Fruit fly (Drosophila melanogaster) whole organism, wandering third instar larva: ENCODE data around the gene Men.

Experiments
- Abd-B ChIP-seq: fragments of >200 bp; optimal IDR thresholded peaks from 2 replicates; lab custom pipeline; 2017; ENCODE audit warnings: missing biosample characterization, missing genetic modification characterization
- CG32264 ChIP-seq: fragments of 200-800 bp; sonication (Bioruptor generic); optimal IDR thresholded peaks from 2 replicates; lab custom pipeline; 2016; ENCODE audit warnings: missing biosample characterization, missing genetic modification characterization
- CG9705 ChIP-seq: fragments of 200-800 bp; sonication (Bioruptor generic); optimal IDR thresholded peaks from 2 replicates; lab custom pipeline; 2018; ENCODE audit warnings: missing biosample characterization, mild to moderate bottlenecking, missing genetic modification characterization
- CrebA ChIP-seq: fragments of 200-800 bp; sonication (Bioruptor generic); optimal IDR thresholded peaks from 2 replicates; lab custom pipeline; 2016; ENCODE audit warnings: missing biosample characterization, mild to moderate bottlenecking, missing genetic modification characterization, borderline replicate concordance
- Dfd ChIP-seq: fragments of >200 bp; optimal IDR thresholded peaks from 2 replicates; lab custom pipeline; 2017; ENCODE audit warnings: missing biosample characterization, missing genetic modification characterization
- Dif ChIP-seq: fragments of 200-275, 200-300 bp; sonication (Bioruptor generic); optimal IDR thresholded peaks from 2 replicates; lab custom pipeline; 2018; ENCODE audit warnings: missing biosample characterization, missing genetic modification characterization; ENCODE audit not compliant: partially characterized antibody
- GATAd ChIP-seq: sonication (Bioruptor generic); optimal IDR thresholded peaks from 2 replicates; lab custom pipeline; 2016; ENCODE audit warnings: missing biosample characterization, missing genetic modification characterization
- HLH106 ChIP-seq: fragments of 200-800 bp; optimal IDR thresholded peaks from 3 replicates; lab custom pipeline; 2019; ENCODE audit warnings: missing biosample characterization, mild to moderate bottlenecking, missing genetic modification characterization, moderate library complexity
- Hnf4 ChIP-seq: fragments of 200-800 bp; sonication (Bioruptor generic); optimal IDR thresholded peaks from 2 replicates; lab custom pipeline; 2016; ENCODE audit warnings: missing biosample characterization, mild to moderate bottlenecking, missing genetic modification characterization
- Hr78 ChIP-seq: fragments of >200 bp; optimal IDR thresholded peaks from 2 replicates; lab custom pipeline; 2017; ENCODE audit warnings: missing biosample characterization, missing genetic modification characterization
- Hr83 ChIP-seq: fragments of 200-300 bp; sonication (Bioruptor generic); optimal IDR thresholded peaks from 2 replicates; lab custom pipeline; 2016; ENCODE audit warnings: missing biosample characterization, mild to moderate bottlenecking, missing genetic modification characterization, moderate library complexity; ENCODE audit not compliant: poor library complexity, severe bottlenecking
- Jra ChIP-seq: sonication (Bioruptor generic); optimal IDR thresholded peaks from 2 replicates; lab custom pipeline; 2016; ENCODE audit warnings: missing biosample characterization, missing genetic modification characterization
- Mio ChIP-seq: sonication (Bioruptor generic); optimal IDR thresholded peaks from 2 replicates; lab custom pipeline; 2016; ENCODE audit warnings: missing biosample characterization, missing genetic modification characterization
- Myc ChIP-seq: fragments of >200 bp; optimal IDR thresholded peaks from 2 replicates; lab custom pipeline; 2017
- N ChIP-seq: fragments of >200 bp; optimal IDR thresholded peaks from 2 replicates; lab custom pipeline; 2018; ENCODE audit warnings: missing biosample characterization, missing external identifiers, missing genetic modification characterization
- OdsH ChIP-seq: fragments of 200-800 bp; sonication (Bioruptor generic); optimal IDR thresholded peaks from 2 replicates; lab custom pipeline; 2016; ENCODE audit warnings: missing biosample characterization, mild to moderate bottlenecking, missing genetic modification characterization
- Rel ChIP-seq, 2 experiments: fragments of 200-800 bp; sonication (Bioruptor generic) in 1 of 2; optimal IDR thresholded peaks; 2 replicates in 1 of 2; 3 replicates in 1 of 2; lab custom pipeline; 2016 to 2019; ENCODE audit warnings: mild to moderate bottlenecking in 2 of 2, missing biosample characterization in 2 of 2, missing genetic modification characterization in 2 of 2, moderate library complexity in 1 of 2
- Sp1 ChIP-seq: fragments of 200-800 bp; sonication (Bioruptor generic); optimal IDR thresholded peaks from 3 replicates; lab custom pipeline; 2019; ENCODE audit warnings: missing biosample characterization, mild to moderate bottlenecking, missing genetic modification characterization, moderate library complexity
- Vsx2 ChIP-seq: fragments of 200-300, 225-300 bp; sonication (Bioruptor generic); optimal IDR thresholded peaks from 2 replicates; lab custom pipeline; 2018; ENCODE audit warnings: missing biosample characterization, missing genetic modification characterization; ENCODE audit not compliant: partially characterized antibody
- br ChIP-seq: fragments of 200-800 bp; sonication (Bioruptor generic); optimal IDR thresholded peaks from 2 replicates; lab custom pipeline; 2016; ENCODE audit warnings: missing biosample characterization, missing genetic modification characterization
- brk ChIP-seq: fragments of 200-800 bp; sonication (Bioruptor generic); optimal IDR thresholded peaks from 2 replicates; lab custom pipeline; 2016; ENCODE audit warnings: missing biosample characterization, mild to moderate bottlenecking, missing genetic modification characterization
- dl ChIP-seq, 2 experiments: fragments of 175-275, 200-275 bp in 1 of 2; fragments of 200-275 bp in 1 of 2; sonication (Bioruptor generic); optimal IDR thresholded peaks; lab custom pipeline; 2018; ENCODE audit warnings: mild to moderate bottlenecking in 2 of 2, missing biosample characterization in 2 of 2, missing genetic modification characterization in 2 of 2, moderate library complexity in 2 of 2; ENCODE audit not compliant: partially characterized antibody in 2 of 2, insufficient read depth in 1 of 2
- dmrt93B ChIP-seq: fragments of 200-800 bp; sonication (Bioruptor generic); optimal IDR thresholded peaks from 2 replicates; lab custom pipeline; 2018; ENCODE audit warnings: missing biosample characterization, mild to moderate bottlenecking, missing genetic modification characterization
- dsf ChIP-seq: sonication (Bioruptor generic); optimal IDR thresholded peaks from 2 replicates; lab custom pipeline; 2016; ENCODE audit warnings: missing biosample characterization, missing genetic modification characterization, borderline replicate concordance
- ey ChIP-seq: fragments of 200-800 bp; sonication (Bioruptor generic); optimal IDR thresholded peaks from 2 replicates; lab custom pipeline; 2016; ENCODE audit warnings: missing biosample characterization, missing genetic modification characterization
- foxo ChIP-seq, 2 experiments: fragments of 200-800 bp; sonication (Bioruptor generic); optimal IDR thresholded peaks; 2 replicates in 1 of 2; 3 replicates in 1 of 2; lab custom pipeline; 2016 to 2017; ENCODE audit warnings: missing biosample characterization in 2 of 2, missing genetic modification characterization in 2 of 2
- fru ChIP-seq: fragments of 200-800 bp; sonication (Bioruptor generic); optimal IDR thresholded peaks from 3 replicates; lab custom pipeline; 2016; ENCODE audit warnings: missing biosample characterization, mild to moderate bottlenecking, missing genetic modification characterization
- h ChIP-seq: fragments of 200-800 bp; sonication (Bioruptor generic); optimal IDR thresholded peaks from 3 replicates; lab custom pipeline; 2016; ENCODE audit warnings: missing biosample characterization, mild to moderate bottlenecking, missing genetic modification characterization
- jim ChIP-seq: fragments of 175-275, 200-325 bp; sonication (Bioruptor generic); optimal IDR thresholded peaks from 2 replicates; lab custom pipeline; 2016; ENCODE audit warnings: missing biosample characterization, mild to moderate bottlenecking, missing genetic modification characterization
- lola ChIP-seq: fragments of >200 bp; optimal IDR thresholded peaks from 2 replicates; lab custom pipeline; 2017; ENCODE audit warnings: missing biosample characterization, missing genetic modification characterization
- pan ChIP-seq: fragments of >200 bp; optimal IDR thresholded peaks from 2 replicates; lab custom pipeline; 2017
- psq ChIP-seq: fragments of 200-800 bp; sonication (Bioruptor generic); optimal IDR thresholded peaks from 3 replicates; lab custom pipeline; 2017; ENCODE audit warnings: missing biosample characterization, mild to moderate bottlenecking, missing genetic modification characterization, moderate library complexity
- rgr ChIP-seq: fragments of 200-800 bp; sonication (Bioruptor generic); optimal IDR thresholded peaks from 3 replicates; lab custom pipeline; 2016; ENCODE audit warnings: missing biosample characterization, mild to moderate bottlenecking, missing genetic modification characterization
- sage ChIP-seq: fragments of 200-800 bp; sonication (Bioruptor generic); optimal IDR thresholded peaks from 2 replicates; lab custom pipeline; 2016; ENCODE audit warnings: missing biosample characterization, mild to moderate bottlenecking, missing genetic modification characterization
- sv ChIP-seq: fragments of 200-800 bp; sonication (Bioruptor generic); optimal IDR thresholded peaks from 3 replicates; lab custom pipeline; 2016; ENCODE audit warnings: missing biosample characterization, missing genetic modification characterization
- tai ChIP-seq: sonication (Bioruptor generic); optimal IDR thresholded peaks from 2 replicates; lab custom pipeline; 2016; ENCODE audit warnings: missing biosample characterization, missing genetic modification characterization
- usp ChIP-seq: fragments of >200 bp; optimal IDR thresholded peaks from 2 replicates; lab custom pipeline; 2017; ENCODE audit warnings: missing biosample characterization, missing genetic modification characterization
- woc ChIP-seq: sonication (Bioruptor generic); optimal IDR thresholded peaks from 2 replicates; lab custom pipeline; 2016; ENCODE audit warnings: missing biosample characterization, mild to moderate bottlenecking, missing genetic modification characterization

Men gene

dm6 chr3R:12720344-12721200 lies 1.7 kb downstream of the Men start:
- peak; percentile 15 for TF ChIP-seq woc (GFP tag; lab: Kevin White, UChicago)
- no peak for TF ChIP-seq Abd-B
- TF ChIP-seq dl (GFP tag; optimal IDR thresholded peaks at IDR 0.05; lab: Kevin White, UChicago; ENCODE audit: insufficient read depth in 1 of 2, partially characterized antibody in 2 of 2) = no peak
- no peak for TF ChIP-seq Myc (lab: Kevin White, UChicago)
- TF ChIP-seq lola (GFP tag; lab: Kevin White, UChicago) = no peak
- TF ChIP-seq OdsH (GFP tag; lab: Kevin White, UChicago) = no peak
- peak; percentile 14 for TF ChIP-seq Hnf4
- no peak for TF ChIP-seq tai (GFP tag; lab: Kevin White, UChicago)
- peak; percentile 41 for TF ChIP-seq CrebA (GFP tag; lab: Kevin White, UChicago)
- no peak for TF ChIP-seq Hr78

DNA sequence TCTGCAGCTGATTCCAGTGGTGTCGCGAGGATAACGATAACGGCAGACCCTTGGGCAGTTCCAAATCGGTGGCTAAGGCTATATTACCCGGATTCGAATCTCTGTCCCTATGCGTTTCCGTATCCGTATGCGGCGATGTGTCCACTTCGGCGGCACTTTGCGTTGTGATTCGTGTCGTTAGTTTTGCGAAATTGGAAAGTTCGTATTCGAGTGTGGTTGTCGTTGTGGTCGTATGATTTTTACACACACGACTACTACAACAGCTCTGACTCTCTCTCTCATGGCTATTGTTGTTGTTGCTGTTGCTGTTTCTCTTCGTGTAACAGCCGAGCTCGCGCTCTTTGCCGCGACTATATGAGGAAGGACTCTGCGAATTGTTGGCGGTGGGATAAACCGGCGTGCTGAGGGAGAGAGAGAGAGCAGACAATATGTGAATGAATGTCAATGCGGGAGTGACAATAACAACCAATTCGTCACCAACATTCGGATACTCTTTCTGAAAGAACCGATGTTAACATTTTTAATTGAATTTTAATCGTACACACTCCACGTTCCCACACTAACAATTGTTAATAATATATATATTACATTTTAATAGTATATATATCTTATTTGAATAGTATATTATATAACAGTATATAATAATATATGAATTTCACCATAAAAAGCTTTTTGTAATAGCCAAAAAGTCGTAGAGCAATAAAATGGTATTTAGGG lies 2.5 kb downstream of the Men start:
- TF ChIP-seq lola (GFP tag; lab: Kevin White, UChicago) = no peak
- TF ChIP-seq br (GFP tag; lab: Kevin White, UChicago) = no peak
- no peak for TF ChIP-seq tai (GFP tag; lab: Kevin White, UChicago)
- TF ChIP-seq dl (GFP tag; optimal IDR thresholded peaks at IDR 0.05; lab: Kevin White, UChicago; ENCODE audit: insufficient read depth in 1 of 2, partially characterized antibody in 2 of 2) = peak; percentile 77 to 83
- TF ChIP-seq Dif = peak; percentile 72
- TF ChIP-seq N = no peak
- TF ChIP-seq GATAd = no peak
- peak; percentile 62 for TF ChIP-seq psq (GFP tag; lab: Kevin White, UChicago)
- no peak for TF ChIP-seq usp (GFP tag; lab: Kevin White, UChicago)
- TF ChIP-seq CG32264 (GFP tag; lab: Kevin White, UChicago) = no peak
- TF ChIP-seq Sp1 = peak; percentile 52
- TF ChIP-seq Jra (GFP tag; lab: Kevin White, UChicago) = no peak
- TF ChIP-seq Hr78 = no peak
- no peak for TF ChIP-seq jim (GFP tag; lab: Kevin White, UChicago)
- TF ChIP-seq Rel (GFP tag; optimal IDR thresholded peaks at IDR 0.05; lab: Kevin White, UChicago) = no peak
- TF ChIP-seq Rel (tag; optimal IDR thresholded peaks at IDR 0.05; lab: Kevin White, UChicago) = peak; percentile 57
- no peak for TF ChIP-seq Hnf4
- TF ChIP-seq brk = no peak
- no peak for TF ChIP-seq Myc (lab: Kevin White, UChicago)
- TF ChIP-seq dsf (GFP tag; lab: Kevin White, UChicago) = no peak
- peak; percentile 71 for TF ChIP-seq Hr83 (GFP tag; lab: Kevin White, UChicago)
- TF ChIP-seq woc (GFP tag; lab: Kevin White, UChicago) = peak; percentile 46
- TF ChIP-seq Abd-B = no peak
- no peak for TF ChIP-seq pan (lab: Kevin White, UChicago)
- peak; percentile 63 for TF ChIP-seq CrebA (GFP tag; lab: Kevin White, UChicago)
- no peak for TF ChIP-seq Dfd (GFP tag; lab: Kevin White, UChicago)
- TF ChIP-seq Vsx2 (GFP tag; lab: Kevin White, UChicago) = peak; percentile 51
- peak; percentile 18 for TF ChIP-seq sage (GFP tag; lab: Kevin White, UChicago)
- peak; percentile 59 for TF ChIP-seq HLH106 (tag; lab: Kevin White, UChicago)
- TF ChIP-seq OdsH (GFP tag; lab: Kevin White, UChicago) = peak; percentile 27
- peak in 1 of 2 experiments; percentile 68 for TF ChIP-seq foxo (GFP tag; optimal IDR thresholded peaks at IDR 0.05; lab: Kevin White, UChicago)
- peak; percentile 36 for TF ChIP-seq fru
- no peak for TF ChIP-seq sv (GFP tag; lab: Kevin White, UChicago)
- peak; percentile 38 for TF ChIP-seq dmrt93B
- TF ChIP-seq ey (GFP tag; lab: Kevin White, UChicago) = no peak
- TF ChIP-seq Mio (GFP tag; lab: Kevin White, UChicago) = no peak
- peak; percentile 39 for TF ChIP-seq rgr (GFP tag; lab: Kevin White, UChicago)
- peak; percentile 62 for TF ChIP-seq h
- no peak for TF ChIP-seq CG9705 (GFP tag; lab: Kevin White, UChicago)
